Fruit fly (Drosophila melanogaster): ENCODE results near the gene orb.

- TF ChIP-seq CG32121 (GFP tag; IDR thresholded peaks at IDR 0.05) (no peak), CG9948 (tag; optimal IDR thresholded peaks at IDR 0.05) (no peak)
Observed at dm6 chr3R:23287951-23288350, 7.3 kb upstream of the orb start, which contains the start of gene wam.
